Fruit fly (Drosophila melanogaster) whole organism, embryonic: ENCODE results near the gene Fer3HCH.

Source experiments
- CG10431 ChIP-seq: fragments of 200-800 bp; sonication (Bioruptor generic); optimal IDR thresholded peaks from 3 replicates; lab custom pipeline; 2018; ENCODE audit warnings: missing biosample characterization, mild to moderate bottlenecking, missing genetic modification characterization
- CG10565 ChIP-seq: fragments of 200-800 bp; sonication (Bioruptor generic); optimal IDR thresholded peaks from 3 replicates; lab custom pipeline; 2016; ENCODE audit warnings: missing biosample characterization, mild to moderate bottlenecking, missing genetic modification characterization
- CG11560 ChIP-seq: fragments of 200-800 bp; sonication (Bioruptor generic); IDR thresholded peaks from 3 replicates; pipeline ENCODE4 v1.3.6; 2022; ENCODE audit warnings: missing biosample characterization, missing genetic modification characterization
- CG11696 ChIP-seq: fragments of 200-800 bp; sonication (Bioruptor generic); IDR thresholded peaks from 2 replicates; pipeline ENCODE4 v1.3.6; 2022; ENCODE audit warnings: missing biosample characterization, missing genetic modification characterization
- CG11723 ChIP-seq: fragments of 200-800 bp; sonication (Bioruptor generic); optimal IDR thresholded peaks from 2 replicates; lab custom pipeline; 2017; ENCODE audit warnings: missing biosample characterization, mild to moderate bottlenecking, missing genetic modification characterization
- CG13287 ChIP-seq: fragments of 200-800 bp; sonication (Bioruptor generic); IDR thresholded peaks from 2 replicates; pipeline ENCODE4 v1.3.6; 2022; ENCODE audit warnings: missing biosample characterization, missing genetic modification characterization; ENCODE audit not compliant: partially characterized antibody
- CG14014 ChIP-seq: fragments of 200-800 bp; sonication (Bioruptor generic); IDR thresholded peaks from 2 replicates; pipeline ENCODE4 v1.3.6; 2022; ENCODE audit warnings: missing biosample characterization, missing genetic modification characterization
- CG15601 ChIP-seq: fragments of 200-800 bp; sonication (Bioruptor generic); optimal IDR thresholded peaks from 3 replicates; lab custom pipeline; 2019; ENCODE audit warnings: missing biosample characterization, mild to moderate bottlenecking, missing genetic modification characterization, moderate library complexity
- CG1602 ChIP-seq: fragments of 200-800 bp; sonication (Bioruptor generic); optimal IDR thresholded peaks from 3 replicates; lab custom pipeline; 2016; ENCODE audit warnings: missing biosample characterization, missing genetic modification characterization
- CG16779 ChIP-seq: fragments of 200-800 bp; sonication (Bioruptor generic); IDR thresholded peaks from 2 replicates; pipeline ENCODE4 v1.3.6; 2022; ENCODE audit warnings: missing biosample characterization, missing genetic modification characterization
- CG17829 ChIP-seq: fragments of 200-800 bp; optimal IDR thresholded peaks from 2 replicates; lab custom pipeline; 2019; ENCODE audit warnings: missing biosample characterization, mild to moderate bottlenecking, missing genetic modification characterization, moderate library complexity
- CG3847 ChIP-seq: fragments of 200-800 bp; sonication (Bioruptor generic); IDR thresholded peaks from 2 replicates; pipeline ENCODE4 v1.3.6; 2022; ENCODE audit warnings: missing biosample characterization, missing genetic modification characterization
- CG6689 ChIP-seq: fragments of 200-800 bp; sonication (Bioruptor generic); IDR thresholded peaks from 2 replicates; pipeline ENCODE4 v1.3.6; 2022; ENCODE audit warnings: missing biosample characterization, missing genetic modification characterization
- CG8359 ChIP-seq: fragments of 200-800 bp; sonication (Bioruptor generic); optimal IDR thresholded peaks from 2 replicates; lab custom pipeline; 2017; ENCODE audit warnings: missing biosample characterization, mild to moderate bottlenecking, missing genetic modification characterization, borderline replicate concordance
- CG9727 ChIP-seq: fragments of 200-800 bp; sonication (Bioruptor generic); optimal IDR thresholded peaks from 3 replicates; lab custom pipeline; 2017; ENCODE audit warnings: missing biosample characterization, mild to moderate bottlenecking, missing genetic modification characterization
- CrebB ChIP-seq: fragments of 200-800 bp; sonication (Bioruptor generic); optimal IDR thresholded peaks from 3 replicates; lab custom pipeline; 2018; ENCODE audit warnings: missing biosample characterization, mild to moderate bottlenecking, missing genetic modification characterization
- Dfd ChIP-seq, 2 experiments: fragments of >200 bp; optimal IDR thresholded peaks; 2 replicates each; lab custom pipeline; 2017; ENCODE audit warnings: missing biosample characterization in 2 of 2, missing genetic modification characterization in 2 of 2
- Dip3 ChIP-seq: fragments of 200-800 bp; sonication (Bioruptor generic); optimal IDR thresholded peaks from 3 replicates; lab custom pipeline; 2016; ENCODE audit warnings: missing biosample characterization, missing genetic modification characterization
- Dref ChIP-seq: fragments of 200-800 bp; sonication (Bioruptor generic); IDR thresholded peaks from 2 replicates; pipeline ENCODE4 v1.3.6; 2022; ENCODE audit warnings: missing biosample characterization, missing genetic modification characterization
- Ets65A ChIP-seq: fragments of 200-800 bp; sonication (Bioruptor generic); peaks from one replicate; lab custom pipeline; 2016; ENCODE audit warnings: missing biosample characterization, missing genetic modification characterization
- GATAe ChIP-seq: fragments of 200-800 bp; sonication (Bioruptor generic); conservative IDR thresholded peaks from 2 replicates; pipeline ENCODE4 v1.3.6; 2022; ENCODE audit warnings: missing biosample characterization, missing genetic modification characterization
- HHEX ChIP-seq: fragments of 200-800 bp; sonication (Bioruptor generic); optimal IDR thresholded peaks from 3 replicates; lab custom pipeline; 2017; ENCODE audit warnings: missing biosample characterization, mild to moderate bottlenecking, missing genetic modification characterization, missing genetic modification reagents
- Oli ChIP-seq: fragments of 200-800 bp; sonication (Bioruptor generic); optimal IDR thresholded peaks from 2 replicates; lab custom pipeline; 2018; ENCODE audit warnings: missing biosample characterization, mild to moderate bottlenecking, missing genetic modification characterization, moderate library complexity
- Sox100B ChIP-seq: fragments of 200-800 bp; sonication (Bioruptor generic); optimal IDR thresholded peaks from 3 replicates; lab custom pipeline; 2018; ENCODE audit warnings: missing biosample characterization, mild to moderate bottlenecking, missing genetic modification characterization
- Taf1 ChIP-seq: fragments of 200-800 bp; sonication (Bioruptor generic); IDR thresholded peaks from 2 replicates; pipeline ENCODE4 v1.3.6; 2022; ENCODE audit warnings: missing biosample characterization, missing genetic modification characterization
- Xrp1 ChIP-seq: fragments of 200-800 bp; sonication (Bioruptor generic); IDR thresholded peaks from 2 replicates; pipeline ENCODE4 v1.3.6; 2022; ENCODE audit warnings: missing biosample characterization, missing genetic modification characterization
- YL-1 ChIP-seq: fragments of 200-800 bp; sonication (Bioruptor generic); optimal IDR thresholded peaks from 3 replicates; lab custom pipeline; 2017; ENCODE audit warnings: missing biosample characterization, mild to moderate bottlenecking, missing genetic modification characterization
- corto ChIP-seq: fragments of 200-800 bp; sonication (Bioruptor generic); optimal IDR thresholded peaks from 2 replicates; lab custom pipeline; 2016; ENCODE audit warnings: missing biosample characterization, mild to moderate bottlenecking, missing genetic modification characterization, moderate library complexity
- danr ChIP-seq: fragments of 200-800 bp; sonication (Bioruptor generic); IDR thresholded peaks from 2 replicates; pipeline ENCODE4 v1.3.6; 2022; ENCODE audit warnings: missing biosample characterization, missing genetic modification characterization
- dimm ChIP-seq: fragments of 200-800 bp; sonication (Bioruptor generic); IDR thresholded peaks from 2 replicates; pipeline ENCODE4 v1.3.6; 2022; ENCODE audit warnings: missing biosample characterization, missing genetic modification characterization
- esg ChIP-seq: fragments of 200-800 bp; sonication (Bioruptor generic); conservative IDR thresholded peaks from 2 replicates; pipeline ENCODE4 v1.3.6; 2022; ENCODE audit warnings: missing biosample characterization, missing genetic modification characterization
- exex ChIP-seq: fragments of 200-800 bp; sonication (Bioruptor generic); optimal IDR thresholded peaks from 4 replicates; lab custom pipeline; 2018; ENCODE audit warnings: missing biosample characterization, mild to moderate bottlenecking, missing genetic modification characterization, moderate library complexity
- fd102C ChIP-seq: fragments of 200-800 bp; sonication (Bioruptor generic); optimal IDR thresholded peaks from 2 replicates; lab custom pipeline; 2018; ENCODE audit warnings: missing biosample characterization, mild to moderate bottlenecking, missing genetic modification characterization, moderate library complexity
- fd96Cb ChIP-seq: fragments of 200-800 bp; sonication (Bioruptor generic); optimal IDR thresholded peaks from 2 replicates; lab custom pipeline; 2018; ENCODE audit warnings: missing biosample characterization, mild to moderate bottlenecking, missing genetic modification characterization, moderate library complexity
- gcm ChIP-seq: fragments of 200-800 bp; sonication (Bioruptor generic); optimal IDR thresholded peaks from 2 replicates; lab custom pipeline; 2019; ENCODE audit warnings: missing biosample characterization, mild to moderate bottlenecking, missing genetic modification characterization, moderate library complexity
- gfzf ChIP-seq: fragments of 200-800 bp; sonication (Bioruptor generic); optimal IDR thresholded peaks from 2 replicates; lab custom pipeline; 2016; ENCODE audit warnings: missing biosample characterization, mild to moderate bottlenecking, missing genetic modification characterization, moderate library complexity
- grau ChIP-seq: fragments of 200-800 bp; optimal IDR thresholded peaks from 3 replicates; lab custom pipeline; 2019; ENCODE audit warnings: missing biosample characterization, mild to moderate bottlenecking, missing genetic modification characterization, moderate library complexity
- hkb ChIP-seq, 2 experiments: fragments of 200-800 bp in 1 of 2; fragments of >200 bp in 1 of 2; sonication (Bioruptor generic) in 1 of 2; IDR thresholded peaks in 1 of 2; optimal IDR thresholded peaks in 1 of 2; 2 replicates each; pipeline versions ENCODE4 v1.3.6 to Lab custom; 2017 to 2022; ENCODE audit warnings: missing biosample characterization in 1 of 2, missing genetic modification characterization in 1 of 2
- insv ChIP-seq, 2 experiments: fragments of 200-800 bp; sonication (Bioruptor generic); optimal IDR thresholded peaks; 3 replicates each; lab custom pipeline; 2016 to 2018; ENCODE audit warnings: missing biosample characterization in 2 of 2, missing genetic modification characterization in 2 of 2
- inv ChIP-seq: fragments of 200-800 bp; sonication (Bioruptor generic); IDR thresholded peaks from 2 replicates; pipeline ENCODE4 v1.3.6; 2022; ENCODE audit warnings: missing biosample characterization, missing genetic modification characterization; ENCODE audit not compliant: partially characterized antibody
- kah ChIP-seq: fragments of 200-800 bp; sonication (Bioruptor generic); optimal IDR thresholded peaks from 2 replicates; lab custom pipeline; 2018; ENCODE audit warnings: missing biosample characterization, mild to moderate bottlenecking, missing genetic modification characterization
- klu ChIP-seq: fragments of 200-800 bp; sonication (Bioruptor generic); IDR thresholded peaks from 2 replicates; pipeline ENCODE4 v1.3.6; 2022; ENCODE audit warnings: missing biosample characterization, missing genetic modification characterization
- lov ChIP-seq, 2 experiments: fragments of 200-800 bp in 1 of 2; fragments of >200 bp in 1 of 2; sonication (Bioruptor generic) in 1 of 2; IDR thresholded peaks in 1 of 2; optimal IDR thresholded peaks in 1 of 2; 2 replicates in 1 of 2; 3 replicates in 1 of 2; pipeline versions ENCODE4 v1.3.6 to Lab custom; 2017 to 2022; ENCODE audit warnings: missing biosample characterization in 1 of 2, missing genetic modification characterization in 1 of 2
- nmo ChIP-seq: fragments of 200-800 bp; sonication (Bioruptor generic); optimal IDR thresholded peaks from 2 replicates; lab custom pipeline; 2018; ENCODE audit warnings: missing biosample characterization, mild to moderate bottlenecking, missing genetic modification characterization, moderate library complexity
- scrt ChIP-seq: fragments of 200-800 bp; sonication (Bioruptor generic); optimal IDR thresholded peaks from 2 replicates; lab custom pipeline; 2018; ENCODE audit warnings: missing biosample characterization, mild to moderate bottlenecking, missing genetic modification characterization, moderate library complexity
- sens-2 ChIP-seq: fragments of 200-800 bp; sonication (Bioruptor generic); IDR thresholded peaks from 2 replicates; pipeline ENCODE4 v1.3.6; 2022; ENCODE audit warnings: missing biosample characterization, missing genetic modification characterization
- ssp ChIP-seq: fragments of 200-800 bp; sonication (Bioruptor generic); IDR thresholded peaks from 2 replicates; pipeline ENCODE4 v1.3.6; 2022; ENCODE audit warnings: missing biosample characterization, missing genetic modification characterization
- wek ChIP-seq: fragments of 200-800 bp; sonication (Bioruptor generic); optimal IDR thresholded peaks from 3 replicates; lab custom pipeline; 2018; ENCODE audit warnings: missing biosample characterization, mild to moderate bottlenecking, missing genetic modification characterization, moderate library complexity

The Fer3HCH gene

dm6 chrX:13127973-13128749 lies 20.2 kb upstream of the Fer3HCH start (continued):
- TF ChIP-seq Ets65A: peak; percentile 87
- no peak for TF ChIP-seq CG10565
- no peak for TF ChIP-seq corto (GFP tag; lab: Kevin White, UChicago)
- TF ChIP-seq nmo (GFP tag; lab: Kevin White, UChicago): peak; percentile 16
- no peak for TF ChIP-seq esg (GFP tag; lab: Robert Waterston, UW)
- TF ChIP-seq fd102C: no peak
- no peak for TF ChIP-seq klu (GFP tag; lab: Robert Waterston, UW)
- no peak for TF ChIP-seq CG11560 (tag; lab: Robert Waterston, UW)
- no peak for TF ChIP-seq exex
- TF ChIP-seq sens-2 (GFP tag; lab: Robert Waterston, UW): peak; percentile 16; the same call in 1 of the 2 replicates
- TF ChIP-seq Xrp1 (GFP tag; lab: Robert Waterston, UW): peak; percentile 76
- TF ChIP-seq CG8359: no peak
- no peak for TF ChIP-seq grau (tag; lab: Kevin White, UChicago)
- no peak for TF ChIP-seq Taf1 (GFP tag; lab: Robert Waterston, UW)
- no peak for TF ChIP-seq GATAe
- TF ChIP-seq CG3847: no peak
- no peak for TF ChIP-seq dimm (GFP tag; lab: Robert Waterston, UW)
- no peak for TF ChIP-seq CG15601 (tag; lab: Kevin White, UChicago)
- TF ChIP-seq CG1602 (GFP tag; lab: Kevin White, UChicago): peak; percentile 27
- TF ChIP-seq Dfd (GFP tag; optimal IDR thresholded peaks at IDR 0.05; lab: Kevin White, UChicago): peak in 1 of 2 experiments; percentile 51
- TF ChIP-seq danr (GFP tag; lab: Robert Waterston, UW): no peak
- TF ChIP-seq wek (GFP tag; lab: Kevin White, UChicago): no peak
- no peak for TF ChIP-seq lov (optimal IDR thresholded peaks at IDR 0.05; lab: Kevin White, UChicago)
- no peak for TF ChIP-seq lov (GFP tag; IDR thresholded peaks at IDR 0.05; lab: Robert Waterston, UW)
- no peak for TF ChIP-seq YL-1 (GFP tag; lab: Kevin White, UChicago)
- TF ChIP-seq inv: no peak
- TF ChIP-seq Dip3 (GFP tag; lab: Kevin White, UChicago): no peak
- TF ChIP-seq CrebB (tag; lab: Kevin White, UChicago): no peak
- TF ChIP-seq scrt (GFP tag; lab: Kevin White, UChicago): no peak
- TF ChIP-seq CG9727 (GFP tag; lab: Kevin White, UChicago): peak; percentile 11
- no peak for TF ChIP-seq gfzf (GFP tag; lab: Kevin White, UChicago)
- no peak for TF ChIP-seq kah (GFP tag; lab: Kevin White, UChicago)
- TF ChIP-seq CG14014 (GFP tag; lab: Robert Waterston, UW): peak; percentile 19; the same call in 1 of the 2 replicates
- peak; percentile 34 for TF ChIP-seq CG17829 (tag; lab: Kevin White, UChicago)
- TF ChIP-seq gcm (GFP tag; lab: Kevin White, UChicago): no peak
- peak; percentile 30 for TF ChIP-seq fd96Cb (tag; lab: Kevin White, UChicago)
- TF ChIP-seq CG6689 (GFP tag; lab: Robert Waterston, UW): 0 out of 2 replicates have a peak, but pooled peaks have one; percentile 24
- TF ChIP-seq CG16779 (GFP tag; lab: Robert Waterston, UW): no peak
- TF ChIP-seq ssp (GFP tag; lab: Robert Waterston, UW): 0 out of 2 replicates have a peak, but pooled peaks have one; percentile 16
- peak; percentile 33 for TF ChIP-seq Sox100B
- TF ChIP-seq CG11696 (GFP tag; lab: Robert Waterston, UW): peak; percentile 95
- TF ChIP-seq CG13287 (GFP tag; lab: Robert Waterston, UW): no peak
- TF ChIP-seq Dref (GFP tag; lab: Robert Waterston, UW): no peak
- TF ChIP-seq CG10431 (GFP tag; lab: Kevin White, UChicago): no peak
- no peak for TF ChIP-seq hkb (optimal IDR thresholded peaks at IDR 0.05; lab: Kevin White, UChicago)
- TF ChIP-seq hkb (GFP tag; IDR thresholded peaks at IDR 0.05; lab: Robert Waterston, UW): 0 out of 2 replicates have a peak, but pooled peaks have one; percentile 27
- TF ChIP-seq HHEX (GFP tag; lab: Kevin White, UChicago): no peak
- no peak for TF ChIP-seq insv (GFP tag; optimal IDR thresholded peaks at IDR 0.05; lab: Kevin White, UChicago)
- no peak for TF ChIP-seq CG11723 (GFP tag; lab: Kevin White, UChicago)
- TF ChIP-seq Oli (tag; lab: Kevin White, UChicago): peak; percentile 19
